Fruit fly (Drosophila melanogaster): ENCODE data around the gene CG17475.

The CG17475 gene

DNA sequence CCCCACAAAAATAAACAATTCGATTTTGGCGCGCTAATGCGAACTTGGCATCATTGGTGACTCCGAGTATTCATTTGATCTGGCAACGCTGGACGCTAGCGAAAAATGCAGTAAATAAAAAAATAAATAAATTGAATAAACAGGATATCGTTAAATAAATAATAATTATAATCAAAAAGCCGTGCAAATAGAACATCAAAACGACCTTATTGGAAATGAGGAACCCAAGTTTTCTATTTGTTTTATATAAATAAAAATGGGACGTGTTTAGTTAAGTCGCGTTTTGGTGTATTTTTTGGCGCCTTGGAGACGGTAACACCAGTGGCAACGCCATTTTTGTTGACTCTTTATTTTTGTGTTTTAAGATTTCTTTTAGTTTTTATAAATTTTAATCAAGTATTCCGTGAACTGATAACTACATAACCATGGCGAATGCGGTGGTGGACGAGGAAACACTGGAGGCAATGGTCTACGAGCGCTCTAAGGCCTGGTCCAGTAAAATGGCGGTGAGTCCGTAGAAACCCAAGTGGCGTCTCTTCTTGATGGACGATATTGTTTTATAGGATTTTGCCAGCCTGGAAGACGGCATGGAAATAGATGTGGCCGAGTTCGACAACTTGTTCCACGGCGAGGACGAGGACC is 42.1 kb downstream of the CG17475 start, which contains the start of gene cal1 (continued):
- TF ChIP-seq inv (GFP tag; IDR thresholded peaks at IDR 0.05; ENCODE audit: partially characterized antibody), result no peak
- no peak for TF ChIP-seq CG9727 (GFP tag; optimal IDR thresholded peaks at IDR 0.05)
- TF ChIP-seq hth (optimal IDR thresholded peaks at IDR 0.05), result no peak
- TF ChIP-seq peb (GFP tag; IDR thresholded peaks at IDR 0.05), result no peak
- TF ChIP-seq CG9876 (GFP tag; optimal IDR thresholded peaks at IDR 0.05), result no peak
- TF ChIP-seq Sox100B (GFP tag; optimal IDR thresholded peaks at IDR 0.05), result no peak
- no peak for TF ChIP-seq Poxn (GFP tag; IDR thresholded peaks at IDR 0.05)
- TF ChIP-seq Nf-YB (GFP tag; optimal IDR thresholded peaks at IDR 0.05), result no peak
- TF ChIP-seq Ets97D (GFP tag; optimal IDR thresholded peaks at IDR 0.05), result peak; percentile 15
- no peak for TF ChIP-seq D19B (GFP tag; optimal IDR thresholded peaks at IDR 0.05)
- no peak for TF ChIP-seq Sry-β (GFP tag; optimal IDR thresholded peaks at IDR 0.05)
- TF ChIP-seq crol (GFP tag; IDR thresholded peaks at IDR 0.05), result no peak
- TF ChIP-seq CG11247 (GFP tag; IDR thresholded peaks at IDR 0.05), result no peak
- peak; percentile 33 for TF ChIP-seq Abd-B (GFP tag; optimal IDR thresholded peaks at IDR 0.05)
- TF ChIP-seq CG18599 (GFP tag; optimal IDR thresholded peaks at IDR 0.05), result no peak
- no peak for TF ChIP-seq salm (tag; optimal IDR thresholded peaks at IDR 0.05)
- TF ChIP-seq Dfd (GFP tag; optimal IDR thresholded peaks at IDR 0.05), result no peak
- no peak for TF ChIP-seq seq (GFP tag; IDR thresholded peaks at IDR 0.05)
- TF ChIP-seq run (tag; optimal IDR thresholded peaks at IDR 0.05), result no peak
- no peak for TF ChIP-seq CG13424 (tag; optimal IDR thresholded peaks at IDR 0.05)
- TF ChIP-seq CG8281 (tag; optimal IDR thresholded peaks at IDR 0.05), result no peak
- no peak for TF ChIP-seq CG15011 (GFP tag; optimal IDR thresholded peaks at IDR 0.05)
- TF ChIP-seq CG15601 (tag; optimal IDR thresholded peaks at IDR 0.05), result no peak
- TF ChIP-seq CG17361 (GFP tag; IDR thresholded peaks at IDR 0.05), result no peak
- TF ChIP-seq CG32772 (GFP tag; IDR thresholded peaks at IDR 0.05), result no peak
- TF ChIP-seq CTCF (GFP tag; optimal IDR thresholded peaks at IDR 0.05), result peak; percentile 4
- no peak for TF ChIP-seq B-H1 (GFP tag; IDR thresholded peaks at IDR 0.05)
- TF ChIP-seq gfzf (GFP tag; optimal IDR thresholded peaks at IDR 0.05), result peak; percentile 65
- TF ChIP-seq CG15514 (GFP tag; optimal IDR thresholded peaks at IDR 0.05), result peak; percentile 64
- TF ChIP-seq E2f1 (GFP tag; IDR thresholded peaks at IDR 0.05), result 0 out of 2 replicates have a peak, but pooled peaks have one; percentile 22
- TF ChIP-seq bab2 (GFP tag; optimal IDR thresholded peaks at IDR 0.05), result no peak
- peak; percentile 48 for TF ChIP-seq CG17829 (tag; optimal IDR thresholded peaks at IDR 0.05)
- no peak for TF ChIP-seq CG1602 (GFP tag; optimal IDR thresholded peaks at IDR 0.05)
- TF ChIP-seq amos (GFP tag; IDR thresholded peaks at IDR 0.05; ENCODE audit: partially characterized antibody), result 0 out of 2 replicates have a peak, but pooled peaks have one; percentile 26
- peak; percentile 39 for TF ChIP-seq CG30020 (tag; optimal IDR thresholded peaks at IDR 0.05)
- no peak for TF ChIP-seq ftz-f1 (GFP tag; optimal IDR thresholded peaks at IDR 0.05)
- TF ChIP-seq CG2889 (GFP tag; IDR thresholded peaks at IDR 0.05), result no peak
- no peak for TF ChIP-seq CG13123 (GFP tag; optimal IDR thresholded peaks at IDR 0.05)
- no peak for TF ChIP-seq vfl (GFP tag; optimal IDR thresholded peaks at IDR 0.05)
- TF ChIP-seq Ptx1 (GFP tag; IDR thresholded peaks at IDR 0.05), result no peak
- no peak for TF ChIP-seq az2 (GFP tag; optimal IDR thresholded peaks at IDR 0.05)
- peak; percentile 84 for TF ChIP-seq CG14710 (tag; optimal IDR thresholded peaks at IDR 0.05)
- no peak for TF ChIP-seq Camta (GFP tag; optimal IDR thresholded peaks at IDR 0.05)
- no peak for TF ChIP-seq CG7987 (GFP tag; optimal IDR thresholded peaks at IDR 0.05)
- no peak for TF ChIP-seq sr (GFP tag; IDR thresholded peaks at IDR 0.05)
